Fruit fly (Drosophila melanogaster): Measurements from ENCODE around the gene Or22c.

The Or22c gene

DNA sequence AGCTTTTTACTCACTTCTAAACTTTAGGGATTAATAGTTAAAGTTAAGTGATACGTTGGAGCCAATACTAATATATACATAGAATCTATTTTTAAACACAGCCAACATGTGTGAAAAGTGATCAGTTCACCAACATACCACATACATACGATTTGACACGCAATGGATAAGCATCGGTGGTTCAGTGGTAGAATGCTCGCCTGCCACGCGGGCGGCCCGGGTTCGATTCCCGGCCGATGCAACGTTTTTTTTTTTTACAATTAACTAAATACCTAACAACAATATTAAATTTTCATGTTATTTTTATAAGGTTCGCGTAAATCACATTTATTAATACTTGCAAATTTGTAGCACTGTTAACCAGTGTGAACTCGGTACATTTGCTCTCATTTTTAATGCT is 22.9 kb upstream of the Or22c start:
- TF ChIP-seq psq (optimal IDR thresholded peaks at IDR 0.05) (no peak), Myc (optimal IDR thresholded peaks at IDR 0.05) (no peak), insv (optimal IDR thresholded peaks at IDR 0.05) (no peak), h (optimal IDR thresholded peaks at IDR 0.05) (no peak), ttk (optimal IDR thresholded peaks at IDR 0.05) (no peak), Sin3A (optimal IDR thresholded peaks at IDR 0.05) (no peak)

dm6 chr2L:2032076-2032475 is 22.3 kb upstream of the Or22c start:
- TF ChIP-seq psq (optimal IDR thresholded peaks at IDR 0.05) (no peak), h (optimal IDR thresholded peaks at IDR 0.05) (no peak), Sin3A (optimal IDR thresholded peaks at IDR 0.05) (no peak), insv (optimal IDR thresholded peaks at IDR 0.05) (no peak), Myc (optimal IDR thresholded peaks at IDR 0.05) (no peak), ttk (optimal IDR thresholded peaks at IDR 0.05) (no peak)

DNA sequence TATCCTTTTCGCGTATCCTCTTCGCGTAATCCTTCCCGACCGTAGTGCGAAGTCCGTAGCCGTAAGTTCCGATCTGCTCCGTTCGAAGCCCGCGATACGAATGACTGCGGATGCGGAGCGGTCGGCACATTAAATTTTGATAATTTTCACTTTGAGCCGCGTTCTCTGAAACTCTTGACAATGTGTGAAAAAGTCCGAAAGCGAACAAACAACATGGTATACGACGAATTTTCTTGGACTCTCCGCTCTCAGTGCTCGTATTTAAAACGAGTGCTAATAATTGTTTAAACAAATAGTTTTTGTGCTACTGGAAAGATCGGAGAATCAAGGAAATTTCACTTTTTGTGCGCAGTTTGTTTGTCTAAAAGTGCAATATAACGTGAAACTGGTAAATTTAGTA is 18.4 kb upstream of the Or22c start, which contains the start of gene CG42296:
Gene CG42296, minus strand, starts transcription at position 101 of the 400 bp plus-strand sequence.
- TF ChIP-seq psq (optimal IDR thresholded peaks at IDR 0.05) (no peak), Sin3A (optimal IDR thresholded peaks at IDR 0.05) (no peak), h (optimal IDR thresholded peaks at IDR 0.05) (no peak), Myc (optimal IDR thresholded peaks at IDR 0.05) (no peak), ttk (optimal IDR thresholded peaks at IDR 0.05) (no peak), insv (optimal IDR thresholded peaks at IDR 0.05) (no peak)

- TF ChIP-seq Myc (optimal IDR thresholded peaks at IDR 0.05) (no peak), Sin3A (optimal IDR thresholded peaks at IDR 0.05) (no peak), psq (optimal IDR thresholded peaks at IDR 0.05) (no peak), ttk (optimal IDR thresholded peaks at IDR 0.05) (no peak), h (optimal IDR thresholded peaks at IDR 0.05) (no peak), insv (optimal IDR thresholded peaks at IDR 0.05) (no peak)
These were observed 17.2 kb upstream of the Or22c start, which contains the start of gene lectin-22C for dm6 chr2L:2037165-2037550. TSS of gene lectin-22C (minus strand) at chr2L:2037265.

dm6 chr2L:2037551-2038252 is 16.7 kb upstream of the Or22c start:
- TF ChIP-seq insv (optimal IDR thresholded peaks at IDR 0.05) (no peak), Myc (optimal IDR thresholded peaks at IDR 0.05) (no peak), ttk (optimal IDR thresholded peaks at IDR 0.05) (no peak), h (optimal IDR thresholded peaks at IDR 0.05) (no peak), psq (optimal IDR thresholded peaks at IDR 0.05) (no peak), Sin3A (optimal IDR thresholded peaks at IDR 0.05) (no peak)

- TF ChIP-seq h (optimal IDR thresholded peaks at IDR 0.05), result no peak
- no peak for TF ChIP-seq ttk (optimal IDR thresholded peaks at IDR 0.05)
- TF ChIP-seq Sin3A (optimal IDR thresholded peaks at IDR 0.05), result no peak
- TF ChIP-seq Myc (optimal IDR thresholded peaks at IDR 0.05), result no peak
- no peak for TF ChIP-seq insv (optimal IDR thresholded peaks at IDR 0.05)
- TF ChIP-seq psq (optimal IDR thresholded peaks at IDR 0.05), result no peak
These were observed 16.0 kb upstream of the Or22c start for dm6 chr2L:2038253-2038955.

- TF ChIP-seq ttk (optimal IDR thresholded peaks at IDR 0.05), result no peak
- TF ChIP-seq insv (optimal IDR thresholded peaks at IDR 0.05), result no peak
These were observed 15.5 kb upstream of the Or22c start for dm6 chr2L:2038956-2039263.

DNA sequence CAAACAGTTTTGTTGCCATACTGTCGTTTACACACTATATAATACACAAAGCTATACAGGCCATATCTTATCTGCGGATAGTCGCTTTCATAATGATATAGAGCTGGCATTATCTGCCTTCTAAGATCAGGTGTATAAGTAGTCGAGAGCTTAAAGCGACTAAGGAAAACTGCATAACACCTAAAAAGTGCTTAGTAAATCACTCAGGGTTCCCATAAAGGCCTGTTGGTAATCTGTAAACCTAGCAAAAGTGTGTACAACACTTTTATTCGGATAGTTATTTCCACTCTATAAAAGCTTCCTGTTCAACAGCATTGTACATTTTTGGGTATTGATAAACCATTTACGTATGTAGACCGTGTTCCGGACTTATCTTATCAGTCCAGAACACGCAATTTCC is 14.9 kb upstream of the Or22c start:
- TF ChIP-seq Myc (optimal IDR thresholded peaks at IDR 0.05) (no peak), Sin3A (optimal IDR thresholded peaks at IDR 0.05) (no peak), psq (optimal IDR thresholded peaks at IDR 0.05) (no peak), ttk (optimal IDR thresholded peaks at IDR 0.05) (no peak), insv (optimal IDR thresholded peaks at IDR 0.05) (no peak), h (optimal IDR thresholded peaks at IDR 0.05) (no peak)

- TF ChIP-seq psq (optimal IDR thresholded peaks at IDR 0.05) (no peak), Myc (optimal IDR thresholded peaks at IDR 0.05) (no peak), insv (optimal IDR thresholded peaks at IDR 0.05) (no peak), h (optimal IDR thresholded peaks at IDR 0.05) (no peak), ttk (optimal IDR thresholded peaks at IDR 0.05) (no peak), Sin3A (optimal IDR thresholded peaks at IDR 0.05) (no peak)
These were observed 12.3 kb upstream of the Or22c start for dm6 chr2L:2042072-2042471.

DNA sequence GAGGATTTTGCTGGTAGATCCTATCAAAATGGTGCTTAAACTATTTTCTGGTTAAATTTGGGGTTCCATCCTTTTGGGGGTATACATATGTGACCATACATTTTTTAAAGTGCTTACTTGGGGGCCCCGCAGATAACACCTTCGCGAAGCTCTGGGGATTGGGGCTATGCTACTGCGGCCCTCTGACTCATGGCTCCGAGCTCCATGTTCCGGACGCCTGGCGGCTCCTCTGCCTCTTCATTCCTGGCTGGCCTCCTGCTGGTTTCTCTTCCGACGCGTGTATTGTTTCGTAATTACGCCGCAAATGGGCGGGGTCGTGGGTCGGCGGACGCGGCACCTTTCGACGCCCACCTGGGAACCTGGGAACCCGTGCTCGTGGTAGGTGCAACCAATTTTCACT is 9.6 kb upstream of the Or22c start:
- TF ChIP-seq h (optimal IDR thresholded peaks at IDR 0.05), result no peak
- no peak for TF ChIP-seq insv (optimal IDR thresholded peaks at IDR 0.05)
- TF ChIP-seq ttk (optimal IDR thresholded peaks at IDR 0.05), result no peak
- TF ChIP-seq Myc (optimal IDR thresholded peaks at IDR 0.05), result no peak
- no peak for TF ChIP-seq psq (optimal IDR thresholded peaks at IDR 0.05)
- TF ChIP-seq Sin3A (optimal IDR thresholded peaks at IDR 0.05), result no peak

DNA sequence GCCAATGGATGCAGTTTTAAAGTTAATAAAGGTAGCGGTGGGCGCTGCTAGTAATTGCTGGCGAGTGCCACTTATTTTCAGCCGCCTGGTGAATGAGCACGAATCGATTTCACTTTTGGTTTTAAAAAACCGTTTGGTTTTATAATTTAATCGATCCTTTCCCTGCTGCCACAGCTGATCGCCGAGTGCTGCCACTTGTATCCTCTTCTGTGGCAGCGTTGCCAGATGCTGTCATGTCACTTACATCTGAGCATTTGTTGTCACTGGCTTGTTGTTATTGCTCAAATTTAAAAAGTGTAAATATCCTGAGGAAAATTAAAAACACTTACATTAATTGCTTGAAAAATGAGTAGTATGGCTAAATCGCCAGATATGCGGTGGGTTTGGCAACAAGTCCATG is 9.1 kb upstream of the Or22c start, which contains the start of gene Kebab:
Gene Kebab, plus strand, starts transcription at position 230 of the 400 bp plus-strand sequence.
- TF ChIP-seq Myc (optimal IDR thresholded peaks at IDR 0.05) (no peak), Sin3A (optimal IDR thresholded peaks at IDR 0.05) (no peak), psq (optimal IDR thresholded peaks at IDR 0.05) (no peak), ttk (optimal IDR thresholded peaks at IDR 0.05) (no peak), insv (optimal IDR thresholded peaks at IDR 0.05) (no peak), h (optimal IDR thresholded peaks at IDR 0.05) (no peak)

- no peak for TF ChIP-seq ttk (optimal IDR thresholded peaks at IDR 0.05)
These were observed 18.6 kb downstream of the Or22c start for dm6 chr2L:2072970-2073369.

- TF ChIP-seq insv (optimal IDR thresholded peaks at IDR 0.05) (no peak), h (optimal IDR thresholded peaks at IDR 0.05) (no peak), Sin3A (optimal IDR thresholded peaks at IDR 0.05) (no peak), Myc (optimal IDR thresholded peaks at IDR 0.05) (no peak), ttk (optimal IDR thresholded peaks at IDR 0.05) (no peak), psq (optimal IDR thresholded peaks at IDR 0.05) (no peak)
These were observed 25.2 kb downstream of the Or22c start, which contains the start of gene CG12674 for dm6 chr2L:2079619-2080018. TSS of gene CG12674 (plus strand) at chr2L:2079919.

Measured in Kc167 (cell line).